Fruit fly (Drosophila melanogaster): ENCODE results near the gene CG13282.
A peak's percentile ranks its signal among the peaks of the same experiment; 100 is the strongest.

The CG13282 gene

DNA sequence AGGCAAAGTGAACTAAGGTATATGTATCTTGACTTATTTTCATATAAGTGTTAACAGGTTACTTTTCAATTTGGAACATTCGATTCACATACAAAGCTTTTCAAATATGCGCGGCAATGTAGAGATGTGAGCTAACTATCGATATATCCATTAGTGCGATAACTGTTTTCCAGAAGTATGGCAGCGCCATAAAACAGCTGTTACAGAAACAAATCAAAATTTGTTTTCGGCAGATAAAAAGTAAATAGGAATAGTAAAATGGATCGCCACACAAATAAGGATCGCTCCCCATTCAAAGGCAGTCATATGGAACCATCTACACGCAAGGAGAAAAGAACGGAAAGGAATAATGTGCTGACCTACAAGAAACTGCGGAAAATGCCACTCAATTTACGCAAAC lies 45.0 kb upstream of the CG13282 start, which contains the start of the genes CG32832, CG31743 and CG34313 (continued):
- TF ChIP-seq CG2889 (GFP tag; IDR thresholded peaks at IDR 0.05) (no peak), CG14860 (GFP tag; IDR thresholded peaks at IDR 0.05; ENCODE audit: partially characterized antibody) (0 out of 3 replicates have a peak, but pooled peaks have one; percentile 40), Stat92E (GFP tag; optimal IDR thresholded peaks at IDR 0.05) (peak in 1 of 3 experiments; percentile 35), Camta (GFP tag; optimal IDR thresholded peaks at IDR 0.05) (no peak), inv (GFP tag; IDR thresholded peaks at IDR 0.05; ENCODE audit: partially characterized antibody) (peak; percentile 58), E2f1 (GFP tag; IDR thresholded peaks at IDR 0.05) (no peak), ato (GFP tag; IDR thresholded peaks at IDR 0.05; ENCODE audit: partially characterized antibody) (0 out of 2 replicates have a peak, but pooled peaks have one; percentile 25), CG15696 (tag; optimal IDR thresholded peaks at IDR 0.05) (no peak), CG4730 (GFP tag; IDR thresholded peaks at IDR 0.05) (no peak), MBD-R2 (GFP tag; IDR thresholded peaks at IDR 0.05) (peak; percentile 88), jigr1 (GFP tag; IDR thresholded peaks at IDR 0.05) (no peak), CG18476 (GFP tag; optimal IDR thresholded peaks at IDR 0.05) (no peak), kah (GFP tag; optimal IDR thresholded peaks at IDR 0.05) (no peak), D19A (tag; optimal IDR thresholded peaks at IDR 0.05) (no peak), dmrt99B (tag; optimal IDR thresholded peaks at IDR 0.05) (no peak), CG11085 (GFP tag; IDR thresholded peaks at IDR 0.05) (no peak), abd-A (tag; optimal IDR thresholded peaks at IDR 0.05) (no peak), Scr (GFP tag; IDR thresholded peaks at IDR 0.05; ENCODE audit: partially characterized antibody) (peak; percentile 78), Oaz (GFP tag; IDR thresholded peaks at IDR 0.05) (no peak), dmrt11E (tag; optimal IDR thresholded peaks at IDR 0.05) (no peak), Ptx1 (GFP tag; IDR thresholded peaks at IDR 0.05) (no peak), CG10321 (GFP tag; IDR thresholded peaks at IDR 0.05) (no peak), fd3F (GFP tag; optimal IDR thresholded peaks at IDR 0.05) (no peak), ham (GFP tag; IDR thresholded peaks at IDR 0.05) (no peak), HLH4C (GFP tag; IDR thresholded peaks at IDR 0.05; ENCODE audit: partially characterized antibody) (peak; percentile 58), btn (GFP tag; optimal IDR thresholded peaks at IDR 0.05) (no peak), mld (GFP tag; IDR thresholded peaks at IDR 0.05; ENCODE audit: partially characterized antibody) (no peak), CG15601 (tag; optimal IDR thresholded peaks at IDR 0.05) (no peak), CoRest (tag; optimal IDR thresholded peaks at IDR 0.05) (peak; percentile 20), CG2129 (GFP tag; IDR thresholded peaks at IDR 0.05; ENCODE audit: partially characterized antibody) (peak; percentile 28), CG12391 (tag; optimal IDR thresholded peaks at IDR 0.05) (no peak), ewg (GFP tag; optimal IDR thresholded peaks at IDR 0.05) (no peak), Atf-2 (GFP tag; optimal IDR thresholded peaks at IDR 0.05) (no peak), z (GFP tag; IDR thresholded peaks at IDR 0.05) (no peak), grau (tag; optimal IDR thresholded peaks at IDR 0.05) (no peak), yki (optimal IDR thresholded peaks at IDR 0.05) (no peak), CG12155 (GFP tag; optimal IDR thresholded peaks at IDR 0.05) (no peak), CG13287 (GFP tag; IDR thresholded peaks at IDR 0.05; ENCODE audit: partially characterized antibody) (peak; percentile 90), stwl (tag; optimal IDR thresholded peaks at IDR 0.05) (peak; percentile 82), Myb (GFP tag; optimal IDR thresholded peaks at IDR 0.05) (peak; percentile 88), Dll (GFP tag; IDR thresholded peaks at IDR 0.05; ENCODE audit: partially characterized antibody) (peak; percentile 79), Hmx (GFP tag; optimal IDR thresholded peaks at IDR 0.05) (no peak), CG31441 (GFP tag; IDR thresholded peaks at IDR 0.05) (no peak), klu (GFP tag; IDR thresholded peaks at IDR 0.05) (no peak), Ets97D (GFP tag; optimal IDR thresholded peaks at IDR 0.05) (peak; percentile 52), chinmo (GFP tag; IDR thresholded peaks at IDR 0.05; ENCODE audit: partially characterized antibody) (peak; percentile 79; the same call in 3 of the 4 replicates), CG18011 (GFP tag; optimal IDR thresholded peaks at IDR 0.05) (no peak), hbn (GFP tag; IDR thresholded peaks at IDR 0.05; ENCODE audit: partially characterized antibody) (peak; percentile 79), CG34422 (GFP tag; IDR thresholded peaks at IDR 0.05) (no peak), CG10565 (GFP tag; optimal IDR thresholded peaks at IDR 0.05) (no peak)
